Fruit fly (Drosophila melanogaster) whole organism, embryonic: ENCODE measurements around the gene Tnpo.

Experiments
- Ada2b ChIP-seq: fragments of 200-800 bp; sonication (Bioruptor generic); IDR thresholded peaks from 2 replicates; pipeline ENCODE4 v1.3.6; 2022; ENCODE audit warnings: missing biosample characterization, missing genetic modification characterization
- CG10209 ChIP-seq: fragments of 200-800 bp; sonication (Bioruptor generic); optimal IDR thresholded peaks from 3 replicates; lab custom pipeline; 2017; ENCODE audit warnings: missing biosample characterization, mild to moderate bottlenecking, missing genetic modification characterization, missing genetic modification reagents
- CG10321 ChIP-seq: fragments of 200-800 bp; sonication (Bioruptor generic); IDR thresholded peaks from 2 replicates; pipeline ENCODE4 v1.3.6; 2022; ENCODE audit warnings: missing biosample characterization, missing genetic modification characterization
- CG10565 ChIP-seq: fragments of 200-800 bp; sonication (Bioruptor generic); optimal IDR thresholded peaks from 3 replicates; lab custom pipeline; 2016; ENCODE audit warnings: missing biosample characterization, mild to moderate bottlenecking, missing genetic modification characterization
- CG11695 ChIP-seq: fragments of 200-800 bp; sonication (Bioruptor generic); IDR thresholded peaks from 3 replicates; pipeline ENCODE4 v1.3.6; 2022; ENCODE audit warnings: missing biosample characterization, missing genetic modification characterization
- CG12236 ChIP-seq: fragments of 200-800 bp; sonication (Bioruptor generic); optimal IDR thresholded peaks from 2 replicates; lab custom pipeline; 2016; ENCODE audit warnings: missing biosample characterization, missing genetic modification characterization
- CG12942 ChIP-seq: fragments of 200-800 bp; sonication (Bioruptor generic); optimal IDR thresholded peaks from 3 replicates; lab custom pipeline; 2016; ENCODE audit warnings: missing biosample characterization, missing genetic modification characterization
- CG13775 ChIP-seq: fragments of 200-800 bp; sonication (Bioruptor generic); optimal IDR thresholded peaks from 3 replicates; lab custom pipeline; 2017; ENCODE audit warnings: missing biosample characterization, mild to moderate bottlenecking, missing genetic modification characterization
- CG14014 ChIP-seq: fragments of 200-800 bp; sonication (Bioruptor generic); IDR thresholded peaks from 2 replicates; pipeline ENCODE4 v1.3.6; 2022; ENCODE audit warnings: missing biosample characterization, missing genetic modification characterization
- CG14667 ChIP-seq: fragments of 200-800 bp; sonication (Bioruptor generic); IDR thresholded peaks from 2 replicates; pipeline ENCODE4 v1.3.6; 2022; ENCODE audit warnings: missing biosample characterization, missing genetic modification characterization
- CG1792 ChIP-seq: fragments of 200-800 bp; sonication (Bioruptor generic); optimal IDR thresholded peaks from 2 replicates; lab custom pipeline; 2016; ENCODE audit warnings: missing biosample characterization, missing genetic modification characterization
- CG18011 ChIP-seq: fragments of 200-800 bp; sonication (Bioruptor generic); optimal IDR thresholded peaks from 2 replicates; lab custom pipeline; 2017; ENCODE audit warnings: missing biosample characterization, missing genetic modification characterization, mild to moderate bottlenecking, moderate library complexity, missing genotype
- CG30403 ChIP-seq: fragments of 200-800 bp; sonication (Bioruptor generic); optimal IDR thresholded peaks from 3 replicates; lab custom pipeline; 2016; ENCODE audit warnings: missing biosample characterization, missing genetic modification characterization
- CG31224 ChIP-seq: fragments of 200-800 bp; sonication (Bioruptor generic); IDR thresholded peaks from 2 replicates; pipeline ENCODE4 v1.3.6; 2022; ENCODE audit warnings: missing biosample characterization, missing genetic modification characterization
- CG31365 ChIP-seq: fragments of 200-800 bp; sonication (Bioruptor generic); optimal IDR thresholded peaks from 2 replicates; lab custom pipeline; 2018; ENCODE audit warnings: missing biosample characterization, mild to moderate bottlenecking, missing genetic modification characterization
- CG3726 ChIP-seq: fragments of 200-800 bp; sonication (Bioruptor generic); IDR thresholded peaks from 3 replicates; pipeline ENCODE4, ENCODE4 v1.3.6; 2022; ENCODE audit warnings: missing biosample characterization, missing genetic modification characterization
- CG3838 ChIP-seq: fragments of 200-800 bp; sonication (Bioruptor generic); optimal IDR thresholded peaks from 3 replicates; lab custom pipeline; 2016; ENCODE audit warnings: missing biosample characterization, missing genetic modification characterization
- CG4282 ChIP-seq: fragments of 200-800 bp; sonication (Bioruptor generic); optimal IDR thresholded peaks from 2 replicates; lab custom pipeline; 2016; ENCODE audit warnings: missing biosample characterization, missing genetic modification characterization
- CG8765 ChIP-seq: fragments of 200-800 bp; sonication (Bioruptor generic); IDR thresholded peaks from 2 replicates; pipeline ENCODE4 v1.3.6; 2022; ENCODE audit warnings: missing biosample characterization, missing genetic modification characterization
- Ets97D ChIP-seq: fragments of 200-800 bp; sonication (Bioruptor generic); optimal IDR thresholded peaks from 3 replicates; lab custom pipeline; 2016; ENCODE audit warnings: missing biosample characterization, missing genetic modification characterization
- Gsc ChIP-seq: fragments of 200-800 bp; sonication (Bioruptor generic); IDR thresholded peaks from 2 replicates; pipeline ENCODE4 v1.3.6; 2022; ENCODE audit warnings: missing biosample characterization, missing genetic modification characterization
- HLH3B ChIP-seq: fragments of 200-800 bp; sonication (Bioruptor generic); IDR thresholded peaks from 2 replicates; pipeline ENCODE4 v1.3.6; 2022; ENCODE audit warnings: missing biosample characterization, missing genetic modification characterization
- HmgZ ChIP-seq: fragments of 200-800 bp; sonication (Bioruptor generic); optimal IDR thresholded peaks from 2 replicates; lab custom pipeline; 2018; ENCODE audit warnings: missing biosample characterization, mild to moderate bottlenecking, missing genetic modification characterization
- Hr3 ChIP-seq: fragments of 200-800 bp; sonication (Bioruptor generic); optimal IDR thresholded peaks from 3 replicates; lab custom pipeline; 2016; ENCODE audit warnings: missing biosample characterization, missing genetic modification characterization
- Hr51 ChIP-seq, 2 experiments: fragments of 200-800 bp; sonication (Bioruptor generic); optimal IDR thresholded peaks; 2 replicates in 1 of 2; 3 replicates in 1 of 2; lab custom pipeline; 2016 to 2018; ENCODE audit warnings: missing biosample characterization in 2 of 2, missing genetic modification characterization in 2 of 2, mild to moderate bottlenecking in 1 of 2, moderate library complexity in 1 of 2
- Lhr ChIP-seq: fragments of 200-800 bp; sonication (Bioruptor generic); optimal IDR thresholded peaks from 3 replicates; lab custom pipeline; 2017; ENCODE audit warnings: mild to moderate bottlenecking, missing biosample characterization, missing genetic modification reagents, missing genetic modification characterization
- MESR4 ChIP-seq: fragments of 200-800 bp; sonication (Bioruptor generic); optimal IDR thresholded peaks from 2 replicates; lab custom pipeline; 2018; ENCODE audit warnings: missing biosample characterization, mild to moderate bottlenecking, missing genetic modification characterization, moderate library complexity
- MTF-1 ChIP-seq: fragments of 200-800 bp; sonication (Bioruptor generic); optimal IDR thresholded peaks from 2 replicates; lab custom pipeline; 2018; ENCODE audit warnings: missing biosample characterization, mild to moderate bottlenecking, missing genetic modification characterization, borderline replicate concordance
- Mrtf ChIP-seq: fragments of 200-800 bp; sonication (Bioruptor generic); IDR thresholded peaks from 3 replicates; pipeline ENCODE4 v1.3.6; 2022; ENCODE audit warnings: missing biosample characterization, missing genetic modification characterization
- NK7.1 ChIP-seq: fragments of 200-800 bp; sonication (Bioruptor generic); optimal IDR thresholded peaks from 3 replicates; lab custom pipeline; 2016; ENCODE audit warnings: missing biosample characterization, missing genetic modification characterization
- NfI ChIP-seq: fragments of 200-800 bp; sonication (Bioruptor generic); optimal IDR thresholded peaks from 3 replicates; lab custom pipeline; 2018; ENCODE audit warnings: missing biosample characterization, mild to moderate bottlenecking, missing genetic modification characterization, moderate library complexity
- Scr ChIP-seq: fragments of 200-800 bp; sonication (Bioruptor generic); IDR thresholded peaks from 2 replicates; pipeline ENCODE4 v1.3.6; 2022; ENCODE audit warnings: missing biosample characterization, missing genetic modification characterization; ENCODE audit not compliant: partially characterized antibody
- Stat92E ChIP-seq, 3 experiments: fragments of >200 bp in 2 of 3; fragments of 200-800 bp in 1 of 3; sonication (Bioruptor generic) in 1 of 3; optimal IDR thresholded peaks; 2 replicates each; lab custom pipeline; 2017 to 2019; ENCODE audit warnings: missing biosample characterization in 3 of 3, missing genetic modification characterization in 3 of 3, mild to moderate bottlenecking in 1 of 3, moderate library complexity in 1 of 3
- ara ChIP-seq: fragments of 200-800 bp; sonication (Bioruptor generic); IDR thresholded peaks from 2 replicates; pipeline ENCODE4 v1.3.6; 2022; ENCODE audit warnings: missing biosample characterization, missing genetic modification characterization
- az2 ChIP-seq: fragments of 200-800 bp; sonication (Bioruptor generic); optimal IDR thresholded peaks from 3 replicates; lab custom pipeline; 2016; ENCODE audit warnings: missing biosample characterization, missing genetic modification characterization
- croc ChIP-seq: fragments of 200-800 bp; sonication (Bioruptor generic); conservative IDR thresholded peaks from 3 replicates; pipeline ENCODE4 v1.3.6; 2022; ENCODE audit warnings: missing biosample characterization, missing genetic modification characterization
- crp ChIP-seq, 2 experiments: fragments of 200-800 bp; sonication (Bioruptor generic); optimal IDR thresholded peaks; 2 replicates in 1 of 2; 3 replicates in 1 of 2; lab custom pipeline; 2017; ENCODE audit warnings: missing biosample characterization in 2 of 2, missing genetic modification characterization in 2 of 2, mild to moderate bottlenecking in 1 of 2, moderate library complexity in 1 of 2
- gsb-n ChIP-seq: fragments of 200-800 bp; sonication (Bioruptor generic); optimal IDR thresholded peaks from 3 replicates; lab custom pipeline; 2018; ENCODE audit warnings: missing biosample characterization, mild to moderate bottlenecking, missing genetic modification characterization
- gt ChIP-seq: fragments of 200-800 bp; sonication (Bioruptor generic); IDR thresholded peaks from 2 replicates; pipeline ENCODE4 v1.3.6; 2022; ENCODE audit warnings: missing biosample characterization, missing genetic modification characterization
- odd ChIP-seq: fragments of 200-800 bp; sonication (Bioruptor generic); optimal IDR thresholded peaks from 2 replicates; lab custom pipeline; 2017; ENCODE audit warnings: missing biosample characterization, mild to moderate bottlenecking, missing genetic modification characterization
- org-1 ChIP-seq: fragments of 200-800 bp; sonication (Bioruptor generic); optimal IDR thresholded peaks from 2 replicates; lab custom pipeline; 2017; ENCODE audit warnings: missing biosample characterization, missing genetic modification characterization
- otp ChIP-seq: fragments of 200-800 bp; sonication (Bioruptor generic); IDR thresholded peaks from 3 replicates; pipeline ENCODE4, ENCODE4 v1.3.6; 2022; ENCODE audit warnings: missing biosample characterization, missing genetic modification characterization
- peb ChIP-seq: fragments of 200-800 bp; sonication (Bioruptor generic); IDR thresholded peaks from 2 replicates; pipeline ENCODE4 v1.3.6; 2022; ENCODE audit warnings: missing biosample characterization, missing genetic modification characterization
- pita ChIP-seq: fragments of 200-800 bp; sonication (Bioruptor generic); optimal IDR thresholded peaks from 2 replicates; lab custom pipeline; 2017; ENCODE audit warnings: missing biosample characterization, mild to moderate bottlenecking, missing genetic modification characterization
- row ChIP-seq: fragments of 200-800 bp; sonication (Bioruptor generic); IDR thresholded peaks from 3 replicates; pipeline ENCODE4 v1.3.6; 2022; ENCODE audit warnings: missing biosample characterization, missing genetic modification characterization
- sima ChIP-seq: fragments of 200-800 bp; sonication (Bioruptor generic); optimal IDR thresholded peaks from 2 replicates; lab custom pipeline; 2016; ENCODE audit warnings: missing biosample characterization, missing genetic modification characterization
- stc ChIP-seq: fragments of 200-800 bp; sonication (Bioruptor generic); IDR thresholded peaks from 2 replicates; pipeline ENCODE4 v1.3.6; 2022; ENCODE audit warnings: missing biosample characterization, missing genetic modification characterization
- trh ChIP-seq: fragments of 200-800 bp; sonication (Bioruptor generic); optimal IDR thresholded peaks from 2 replicates; lab custom pipeline; 2016; ENCODE audit warnings: missing biosample characterization, missing genetic modification characterization
- yki ChIP-seq: fragments of >200 bp; optimal IDR thresholded peaks from 3 replicates; lab custom pipeline; 2018
- zfh1 ChIP-seq: fragments of 200-800 bp; sonication (Bioruptor generic); IDR thresholded peaks from 3 replicates; pipeline ENCODE4 v1.3.6; 2022; ENCODE audit warnings: missing biosample characterization, missing genetic modification characterization

The Tnpo gene

dm6 chr3L:6192822-6193555 lies at the start of gene Tnpo, which contains the start of gene Sf3b6 (continued):
- TF ChIP-seq CG4282 (peak; percentile 34), Lhr (GFP tag; lab: Kevin White, UChicago) (peak; percentile 78), gt (GFP tag; lab: Robert Waterston, UW) (peak; percentile 27; the same call in 1 of the 2 replicates), HLH3B (GFP tag; lab: Robert Waterston, UW) (peak; percentile 76), otp (GFP tag; lab: Robert Waterston, UW) (no peak; the same call in 2 of the 3 replicates), NK7.1 (GFP tag; lab: Kevin White, UChicago) (peak; percentile 48), Ada2b (peak; percentile 70), pita (no peak), Stat92E (GFP tag; optimal IDR thresholded peaks at IDR 0.05; lab: Kevin White, UChicago) (peak in 1 of 3 experiments; percentile 32), croc (peak; percentile 73), CG14014 (GFP tag; lab: Robert Waterston, UW) (peak; percentile 75), CG18011 (GFP tag; lab: Kevin White, UChicago) (peak; percentile 68), CG11695 (peak; percentile 68), zfh1 (GFP tag; lab: Robert Waterston, UW) (peak; percentile 77), NfI (GFP tag; lab: Kevin White, UChicago) (peak; percentile 75), CG10321 (GFP tag; lab: Robert Waterston, UW) (no peak), Gsc (no peak; the same call in 1 of the 2 replicates), az2 (GFP tag; lab: Kevin White, UChicago) (peak; percentile 85), CG10209 (GFP tag; lab: Kevin White, UChicago) (peak; percentile 86), Ets97D (GFP tag; lab: Kevin White, UChicago) (peak; percentile 78), CG13775 (GFP tag; lab: Kevin White, UChicago) (peak; percentile 92), CG30403 (peak; percentile 95), MESR4 (GFP tag; lab: Kevin White, UChicago) (peak; percentile 53), CG12236 (GFP tag; lab: Kevin White, UChicago) (peak; percentile 33), CG14667 (GFP tag; lab: Robert Waterston, UW) (peak; percentile 78), Hr3 (GFP tag; lab: Kevin White, UChicago) (peak; percentile 87), CG12942 (peak; percentile 83), gsb-n (tag; lab: Kevin White, UChicago) (no peak), sima (GFP tag; lab: Kevin White, UChicago) (no peak), Hr51 (GFP tag; optimal IDR thresholded peaks at IDR 0.05; lab: Kevin White, UChicago) (peak in 1 of 2 experiments; percentile 55), Scr (GFP tag; lab: Robert Waterston, UW) (peak; percentile 74), odd (GFP tag; lab: Kevin White, UChicago) (no peak), Mrtf (GFP tag; lab: Robert Waterston, UW) (peak; percentile 81), stc (GFP tag; lab: Robert Waterston, UW) (peak; percentile 60; the same call in 1 of the 2 replicates), yki (no peak), row (peak; percentile 96), crp (GFP tag; optimal IDR thresholded peaks at IDR 0.05; lab: Kevin White, UChicago) (peak in 1 of 2 experiments; percentile 68), trh (GFP tag; lab: Kevin White, UChicago) (peak; percentile 58), CG10565 (GFP tag; lab: Kevin White, UChicago) (no peak), CG31224 (GFP tag; lab: Robert Waterston, UW) (peak; percentile 81), CG3726 (GFP tag; lab: Robert Waterston, UW) (peak; percentile 57; the same call in 1 of the 3 replicates), org-1 (GFP tag; lab: Kevin White, UChicago) (peak; percentile 56), CG1792 (peak; percentile 38), HmgZ (peak; percentile 66), peb (GFP tag; lab: Robert Waterston, UW) (peak; percentile 70), CG31365 (tag; lab: Kevin White, UChicago) (no peak), ara (GFP tag; lab: Robert Waterston, UW) (peak; percentile 69), MTF-1 (GFP tag; lab: Kevin White, UChicago) (no peak), CG3838 (GFP tag; lab: Kevin White, UChicago) (peak; percentile 31), CG8765 (GFP tag; lab: Robert Waterston, UW) (peak; percentile 76)
